Worm (Caenorhabditis elegans): ENCODE results near the gene tag-340.

The tag-340 gene

ce11 chrIII:4870478-4870877 is 29.8 kb upstream of the tag-340 start, which contains the start of gene gipc-1:
gipc-1 (plus strand) TSS chrIII:4870778.
- TF ChIP-seq ztf-23 (GFP tag; IDR thresholded peaks at IDR 0.05) (no peak), flt-1 (GFP tag; IDR thresholded peaks at IDR 0.05) (no peak)

- TF ChIP-seq ztf-23 (GFP tag; IDR thresholded peaks at IDR 0.05) (no peak), tab-1 (GFP tag; IDR thresholded peaks at IDR 0.05) (no peak), ztf-29 (GFP tag; IDR thresholded peaks at IDR 0.05) (no peak), flt-1 (GFP tag; IDR thresholded peaks at IDR 0.05) (no peak), cog-1 (tag; optimal IDR thresholded peaks at IDR 0.05) (no peak), T22C8.4 (GFP tag; IDR thresholded peaks at IDR 0.05) (no peak), klf-2 (GFP tag; conservative IDR thresholded peaks at IDR 0.05) (no peak), ref-1 (GFP tag; conservative IDR thresholded peaks at IDR 0.05) (no peak), med-1 (GFP tag; optimal IDR thresholded peaks at IDR 0.05; ENCODE audit: insufficient read depth) (no peak)
Observed at ce11 chrIII:4873395-4873794, 26.9 kb upstream of the tag-340 start.

DNA sequence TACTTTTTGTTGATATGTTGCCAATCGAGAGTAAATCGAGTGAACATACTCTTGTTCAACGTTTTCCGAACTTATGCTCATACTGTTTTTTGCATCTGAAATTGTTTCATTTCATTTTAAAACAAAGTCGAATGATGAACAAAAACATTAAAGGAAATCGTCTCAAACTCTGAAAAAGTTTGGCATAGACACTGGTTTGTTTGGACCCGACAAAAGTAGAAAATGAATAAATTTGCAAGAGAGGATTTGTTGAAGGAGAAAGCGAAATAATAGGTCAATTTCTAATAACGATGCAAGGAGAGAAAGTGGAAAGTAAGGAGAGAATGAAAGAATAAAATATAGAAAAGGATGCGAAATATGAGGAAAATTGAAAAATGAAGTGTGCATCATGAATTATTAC is 25.6 kb upstream of the tag-340 start, which contains the start of gene C35D10.12:
Gene C35D10.12, minus strand, starts transcription at position 101 of the 400 bp plus-strand sequence.
- TF ChIP-seq flt-1 (GFP tag; IDR thresholded peaks at IDR 0.05) (no peak), cog-1 (tag; optimal IDR thresholded peaks at IDR 0.05) (no peak), tab-1 (GFP tag; IDR thresholded peaks at IDR 0.05) (no peak), ref-1 (GFP tag; conservative IDR thresholded peaks at IDR 0.05) (no peak), ztf-23 (GFP tag; IDR thresholded peaks at IDR 0.05) (no peak), T22C8.4 (GFP tag; IDR thresholded peaks at IDR 0.05) (no peak)

DNA sequence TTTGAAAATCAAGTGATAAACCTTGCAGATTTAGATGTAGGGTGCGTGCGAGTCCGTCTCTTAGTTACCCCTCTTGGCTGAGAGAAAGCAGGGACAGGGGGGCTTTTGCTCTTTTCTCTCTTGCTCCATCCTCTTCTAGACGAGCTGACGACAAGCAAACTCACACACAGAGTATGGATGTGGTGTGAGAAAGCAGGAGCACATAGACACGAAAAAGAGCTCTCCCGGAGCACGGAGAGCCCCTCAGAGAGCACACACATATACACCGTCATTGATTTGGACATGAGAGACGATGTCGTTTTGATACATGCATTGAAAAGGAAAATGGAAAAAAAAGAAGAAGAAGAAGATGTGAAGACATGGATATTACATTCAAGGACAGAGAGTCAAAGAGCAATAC is 24.6 kb upstream of the tag-340 start:
- TF ChIP-seq ztf-23 (GFP tag; IDR thresholded peaks at IDR 0.05) (no peak), flt-1 (GFP tag; IDR thresholded peaks at IDR 0.05) (no peak), klf-2 (GFP tag; conservative IDR thresholded peaks at IDR 0.05) (no peak)

DNA sequence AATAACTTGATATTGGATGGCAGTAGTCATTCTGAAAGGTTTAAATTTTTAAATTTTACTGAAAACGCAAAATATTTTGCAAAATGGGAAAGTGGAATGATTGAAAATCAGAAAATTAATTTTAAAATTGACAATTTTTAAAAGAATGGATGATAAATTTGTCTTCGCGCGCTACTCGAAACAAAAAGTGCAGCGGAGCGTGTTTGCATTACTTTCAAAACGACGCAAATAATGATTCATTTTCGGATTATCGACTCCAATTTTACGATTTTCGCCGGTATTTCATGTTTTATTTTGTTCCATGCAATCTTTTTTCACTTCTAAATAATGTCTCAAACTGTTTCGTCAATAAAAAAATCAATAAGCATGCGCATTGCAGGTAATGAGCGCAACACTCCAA is 22.0 kb upstream of the tag-340 start, which contains the start of the genes tost-1 and arx-6:
Gene tost-1, minus strand, starts transcription at position 31 of the 400 bp plus-strand sequence.
Gene arx-6, plus strand, starts transcription at position 378 of the 400 bp plus-strand sequence.
- TF ChIP-seq ref-1 (GFP tag; conservative IDR thresholded peaks at IDR 0.05) (no peak), T22C8.4 (GFP tag; IDR thresholded peaks at IDR 0.05) (0 out of 2 replicates have a peak, but pooled peaks have one; percentile 5), tab-1 (GFP tag; IDR thresholded peaks at IDR 0.05) (no peak)

DNA sequence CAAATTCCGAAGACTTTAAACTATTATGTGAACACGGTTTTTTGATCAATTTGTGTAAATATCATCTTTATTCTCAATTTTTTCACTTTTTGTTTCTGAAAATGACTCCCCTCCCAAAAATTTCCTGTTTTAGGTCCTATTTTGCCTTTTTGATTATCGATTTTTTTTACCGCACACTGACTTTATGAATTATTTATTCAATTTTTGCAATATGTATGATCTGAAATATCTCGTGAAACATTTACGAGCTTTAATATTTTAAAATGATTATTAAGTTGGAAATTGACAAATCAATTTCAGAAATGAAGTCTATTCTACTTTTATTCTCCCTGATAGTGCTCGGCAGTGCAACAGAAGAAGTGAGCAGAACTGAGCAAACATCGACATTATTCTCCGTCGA is 20.9 kb upstream of the tag-340 start, which contains the start of gene C35D10.1:
Gene C35D10.1, plus strand, starts transcription at position 301 of the 400 bp plus-strand sequence.
- TF ChIP-seq tab-1 (GFP tag; IDR thresholded peaks at IDR 0.05) (no peak), T22C8.4 (GFP tag; IDR thresholded peaks at IDR 0.05) (no peak), ztf-29 (GFP tag; IDR thresholded peaks at IDR 0.05) (no peak), ztf-23 (GFP tag; IDR thresholded peaks at IDR 0.05) (no peak), ref-1 (GFP tag; conservative IDR thresholded peaks at IDR 0.05) (no peak), flt-1 (GFP tag; IDR thresholded peaks at IDR 0.05) (no peak), klf-2 (GFP tag; conservative IDR thresholded peaks at IDR 0.05) (no peak), med-1 (GFP tag; optimal IDR thresholded peaks at IDR 0.05; ENCODE audit: insufficient read depth) (no peak), cog-1 (tag; optimal IDR thresholded peaks at IDR 0.05) (no peak)

ce11 chrIII:4881955-4882354 is 18.4 kb upstream of the tag-340 start:
- TF ChIP-seq cog-1 (tag; optimal IDR thresholded peaks at IDR 0.05) (no peak), T22C8.4 (GFP tag; IDR thresholded peaks at IDR 0.05) (no peak), ref-1 (GFP tag; conservative IDR thresholded peaks at IDR 0.05) (no peak), med-1 (GFP tag; optimal IDR thresholded peaks at IDR 0.05; ENCODE audit: insufficient read depth) (no peak), ztf-29 (GFP tag; IDR thresholded peaks at IDR 0.05) (no peak), tab-1 (GFP tag; IDR thresholded peaks at IDR 0.05) (no peak), klf-2 (GFP tag; conservative IDR thresholded peaks at IDR 0.05) (no peak), flt-1 (GFP tag; IDR thresholded peaks at IDR 0.05) (no peak)

DNA sequence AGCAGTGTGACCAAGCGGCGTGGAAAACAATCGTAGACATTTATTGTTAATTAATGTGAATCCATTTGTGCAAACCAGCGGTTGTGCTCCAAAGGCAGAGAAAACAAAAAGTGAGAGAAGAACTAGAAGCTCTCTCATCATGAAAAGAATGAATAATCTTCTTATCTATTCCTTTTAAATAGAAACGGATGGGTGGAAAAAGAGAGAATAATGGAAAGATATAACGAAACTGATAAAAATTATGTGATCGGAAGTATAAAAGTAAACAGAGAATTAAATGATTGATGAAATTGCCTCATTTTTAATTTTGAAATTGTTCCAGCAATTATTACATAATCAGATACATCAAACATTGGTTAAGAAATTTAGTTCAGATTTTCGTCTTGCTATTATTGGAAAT is 16.9 kb upstream of the tag-340 start, which contains the start of gene clec-5:
Gene clec-5, minus strand, starts transcription at position 178 of the 400 bp plus-strand sequence.
- TF ChIP-seq ztf-23 (GFP tag; IDR thresholded peaks at IDR 0.05) (no peak), ref-1 (GFP tag; conservative IDR thresholded peaks at IDR 0.05) (no peak), T22C8.4 (GFP tag; IDR thresholded peaks at IDR 0.05) (no peak), klf-2 (GFP tag; conservative IDR thresholded peaks at IDR 0.05) (no peak), cog-1 (tag; optimal IDR thresholded peaks at IDR 0.05) (no peak), tab-1 (GFP tag; IDR thresholded peaks at IDR 0.05) (no peak), ztf-29 (GFP tag; IDR thresholded peaks at IDR 0.05) (no peak), flt-1 (GFP tag; IDR thresholded peaks at IDR 0.05) (no peak), med-1 (GFP tag; optimal IDR thresholded peaks at IDR 0.05; ENCODE audit: insufficient read depth) (no peak)

- TF ChIP-seq tab-1 (GFP tag; IDR thresholded peaks at IDR 0.05) = no peak
Observed at ce11 chrIII:4887291-4887690, 13.0 kb upstream of the tag-340 start, which contains the start of gene clec-6. clec-6 (minus strand) TSS chrIII:4887444.

- TF ChIP-seq tab-1 (GFP tag; IDR thresholded peaks at IDR 0.05) = no peak
Observed at ce11 chrIII:4890997-4891396, 9.3 kb upstream of the tag-340 start, which contains the start of gene F26F4.5. F26F4.5 (minus strand) TSS chrIII:4891252.

DNA sequence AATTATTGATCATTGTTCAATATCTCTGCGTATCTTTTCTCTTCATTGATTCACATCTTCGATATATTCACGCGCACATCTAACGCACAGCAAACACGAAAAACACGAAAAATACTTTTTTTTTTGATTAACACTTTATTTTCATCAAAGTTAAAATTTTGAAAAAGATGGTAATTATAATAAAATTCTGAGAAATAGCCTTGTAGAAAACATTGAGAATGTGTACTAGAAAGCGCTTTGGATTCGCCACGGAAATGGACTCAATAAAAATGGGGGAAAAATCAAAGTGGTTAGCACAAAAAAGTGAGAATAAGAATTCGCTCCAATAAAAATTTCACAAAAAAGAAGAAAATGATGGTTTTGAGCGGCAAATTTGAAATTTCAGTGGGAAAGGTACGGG is 6.8 kb upstream of the tag-340 start, which contains the start of gene F26F4.6:
Gene F26F4.6, minus strand, starts transcription at position 101 of the 400 bp plus-strand sequence.
- TF ChIP-seq klf-2 (GFP tag; conservative IDR thresholded peaks at IDR 0.05) = no peak
- no peak for TF ChIP-seq tab-1 (GFP tag; IDR thresholded peaks at IDR 0.05)
- no peak for TF ChIP-seq flt-1 (GFP tag; IDR thresholded peaks at IDR 0.05)
- no peak for TF ChIP-seq ztf-29 (GFP tag; IDR thresholded peaks at IDR 0.05)
- no peak for TF ChIP-seq med-1 (GFP tag; optimal IDR thresholded peaks at IDR 0.05; ENCODE audit: insufficient read depth)
- TF ChIP-seq cog-1 (tag; optimal IDR thresholded peaks at IDR 0.05) = no peak
- no peak for TF ChIP-seq ref-1 (GFP tag; conservative IDR thresholded peaks at IDR 0.05)
- TF ChIP-seq T22C8.4 (GFP tag; IDR thresholded peaks at IDR 0.05) = no peak
- no peak for TF ChIP-seq ztf-23 (GFP tag; IDR thresholded peaks at IDR 0.05)

All from whole organism, midembryonic.